Fruit fly (Drosophila melanogaster) whole organism, embryonic: ENCODE measurements around the gene CG8136.
A peak's percentile ranks its signal among the peaks of the same experiment; 100 is the strongest.

ENCODE experiments used
- Bdp1 ChIP-seq: fragments of 200-800 bp; sonication (Bioruptor generic); optimal IDR thresholded peaks from 3 replicates; lab custom pipeline; 2016; ENCODE audit warnings: missing biosample characterization, missing genetic modification characterization
- Bgb ChIP-seq: fragments of 200-800 bp; sonication (Bioruptor generic); IDR thresholded peaks from 2 replicates; pipeline ENCODE4 v1.3.6; 2022; ENCODE audit warnings: missing biosample characterization, missing genetic modification characterization; ENCODE audit not compliant: partially characterized antibody
- C15 ChIP-seq: fragments of 200-800 bp; sonication (Bioruptor generic); IDR thresholded peaks from 3 replicates; pipeline ENCODE4 v1.3.6; 2022; ENCODE audit warnings: missing biosample characterization, missing genetic modification characterization
- CG10209 ChIP-seq: fragments of 200-800 bp; sonication (Bioruptor generic); optimal IDR thresholded peaks from 3 replicates; lab custom pipeline; 2017; ENCODE audit warnings: missing biosample characterization, mild to moderate bottlenecking, missing genetic modification characterization, missing genetic modification reagents
- CG11093 ChIP-seq: fragments of 200-800 bp; sonication (Bioruptor generic); IDR thresholded peaks from 3 replicates; pipeline ENCODE4 v1.3.6; 2022; ENCODE audit warnings: missing biosample characterization, missing genetic modification characterization
- CG12219 ChIP-seq: fragments of 200-800 bp; sonication (Bioruptor generic); optimal IDR thresholded peaks from 3 replicates; lab custom pipeline; 2018; ENCODE audit warnings: missing biosample characterization, mild to moderate bottlenecking, missing genetic modification characterization
- CG13624 ChIP-seq: fragments of 200-800 bp; sonication (Bioruptor generic); optimal IDR thresholded peaks from 2 replicates; lab custom pipeline; 2016; ENCODE audit warnings: missing biosample characterization, missing genetic modification characterization
- CG14050 ChIP-seq: fragments of 200-800 bp; sonication (Bioruptor generic); IDR thresholded peaks from 3 replicates; pipeline ENCODE4 v1.3.6; 2022; ENCODE audit warnings: missing biosample characterization, missing genetic modification characterization
- CG14667 ChIP-seq: fragments of 200-800 bp; sonication (Bioruptor generic); IDR thresholded peaks from 2 replicates; pipeline ENCODE4 v1.3.6; 2022; ENCODE audit warnings: missing biosample characterization, missing genetic modification characterization
- CG14860 ChIP-seq: fragments of 200-800 bp; sonication (Bioruptor generic); IDR thresholded peaks from 3 replicates; pipeline ENCODE4 v1.3.6; 2022; ENCODE audit warnings: missing biosample characterization, missing genetic modification characterization; ENCODE audit not compliant: partially characterized antibody
- CG1602 ChIP-seq: fragments of 200-800 bp; sonication (Bioruptor generic); optimal IDR thresholded peaks from 3 replicates; lab custom pipeline; 2016; ENCODE audit warnings: missing biosample characterization, missing genetic modification characterization
- CG16863 ChIP-seq: fragments of 200-800 bp; sonication (Bioruptor generic); optimal IDR thresholded peaks from 3 replicates; lab custom pipeline; 2016; ENCODE audit warnings: missing biosample characterization, missing genetic modification characterization
- CG17328 ChIP-seq: fragments of 200-800 bp; sonication (Bioruptor generic); IDR thresholded peaks from 2 replicates; pipeline ENCODE4 v1.3.6; 2022; ENCODE audit warnings: missing biosample characterization, missing genetic modification characterization
- CG2889 ChIP-seq: fragments of 200-800 bp; sonication (Bioruptor generic); IDR thresholded peaks from 3 replicates; pipeline ENCODE4 v1.3.6; 2022; ENCODE audit warnings: missing biosample characterization, missing genetic modification characterization
- CG6272 ChIP-seq: fragments of 200-800 bp; sonication (Bioruptor generic); IDR thresholded peaks from 2 replicates; pipeline ENCODE4 v1.3.6; 2022; ENCODE audit warnings: missing biosample characterization, missing genetic modification characterization
- CG7556 ChIP-seq: fragments of 200-800 bp; sonication (Bioruptor generic); optimal IDR thresholded peaks from 2 replicates; lab custom pipeline; 2017; ENCODE audit warnings: missing biosample characterization, mild to moderate bottlenecking, missing genetic modification characterization
- CG8924 ChIP-seq: fragments of 200-800 bp; optimal IDR thresholded peaks from 3 replicates; lab custom pipeline; 2019; ENCODE audit warnings: missing biosample characterization, mild to moderate bottlenecking, missing genetic modification characterization, moderate library complexity
- CG8944 ChIP-seq: fragments of 200-800 bp; sonication (Bioruptor generic); optimal IDR thresholded peaks from 3 replicates; lab custom pipeline; 2016; ENCODE audit warnings: missing biosample characterization, missing genetic modification characterization
- CG9817 ChIP-seq: fragments of 200-800 bp; sonication (Bioruptor generic); optimal IDR thresholded peaks from 2 replicates; lab custom pipeline; 2018; ENCODE audit warnings: missing biosample characterization, mild to moderate bottlenecking, missing genetic modification characterization, moderate library complexity
- CTCF ChIP-seq: fragments of 200-800 bp; sonication (Bioruptor generic); optimal IDR thresholded peaks from 2 replicates; lab custom pipeline; 2017; ENCODE audit warnings: missing biosample characterization, mild to moderate bottlenecking, missing genetic modification characterization, moderate library complexity
- Doc3 ChIP-seq: fragments of 200-800 bp; sonication (Bioruptor generic); IDR thresholded peaks from 3 replicates; pipeline ENCODE4 v1.3.6; 2022; ENCODE audit warnings: missing biosample characterization, missing genetic modification characterization; ENCODE audit not compliant: partially characterized antibody
- E2f1 ChIP-seq: fragments of 200-800 bp; sonication (Bioruptor generic); IDR thresholded peaks from 2 replicates; pipeline ENCODE4 v1.3.6; 2022; ENCODE audit warnings: missing biosample characterization, missing genetic modification characterization
- HmgD ChIP-seq: fragments of 200-800 bp; sonication (Bioruptor generic); optimal IDR thresholded peaks from 3 replicates; lab custom pipeline; 2016; ENCODE audit warnings: missing biosample characterization, missing genetic modification characterization
- Hr78 ChIP-seq, 2 experiments: fragments of 200-800 bp in 1 of 2; fragments of >200 bp in 1 of 2; sonication (Bioruptor generic) in 1 of 2; optimal IDR thresholded peaks; 2 replicates each; lab custom pipeline; 2017 to 2019; ENCODE audit warnings: missing biosample characterization in 2 of 2, missing genetic modification characterization in 2 of 2, mild to moderate bottlenecking in 1 of 2, moderate library complexity in 1 of 2
- MESR4 ChIP-seq: fragments of 200-800 bp; sonication (Bioruptor generic); optimal IDR thresholded peaks from 2 replicates; lab custom pipeline; 2018; ENCODE audit warnings: missing biosample characterization, mild to moderate bottlenecking, missing genetic modification characterization, moderate library complexity
- Sry-β ChIP-seq: fragments of 200-800 bp; sonication (Bioruptor generic); optimal IDR thresholded peaks from 2 replicates; lab custom pipeline; 2018; ENCODE audit warnings: missing biosample characterization, mild to moderate bottlenecking, missing genetic modification characterization, moderate library complexity
- Taf1 ChIP-seq: fragments of 200-800 bp; sonication (Bioruptor generic); IDR thresholded peaks from 2 replicates; pipeline ENCODE4 v1.3.6; 2022; ENCODE audit warnings: missing biosample characterization, missing genetic modification characterization
- ab ChIP-seq: fragments of 200-800 bp; sonication (Bioruptor generic); optimal IDR thresholded peaks from 2 replicates; lab custom pipeline; 2016; ENCODE audit warnings: missing biosample characterization, missing genetic modification characterization
- bigmax ChIP-seq: fragments of 200-800 bp; sonication (Bioruptor generic); optimal IDR thresholded peaks from 2 replicates; lab custom pipeline; 2018; ENCODE audit warnings: missing biosample characterization, mild to moderate bottlenecking, missing genetic modification characterization
- br ChIP-seq: fragments of >200 bp; optimal IDR thresholded peaks from 2 replicates; lab custom pipeline; 2017
- cg ChIP-seq: fragments of 200-800 bp; sonication (Bioruptor generic); optimal IDR thresholded peaks from 3 replicates; lab custom pipeline; 2019; ENCODE audit warnings: missing biosample characterization, mild to moderate bottlenecking, missing genetic modification characterization, moderate library complexity
- dan ChIP-seq: fragments of 200-800 bp; sonication (Bioruptor generic); IDR thresholded peaks from 2 replicates; pipeline ENCODE4 v1.3.6; 2022; ENCODE audit warnings: missing biosample characterization, missing genetic modification characterization
- dpn ChIP-seq, 2 experiments: fragments of 200-800 bp; sonication (Bioruptor generic); optimal IDR thresholded peaks; 3 replicates each; lab custom pipeline; 2016; ENCODE audit warnings: missing biosample characterization in 2 of 2, missing genetic modification characterization in 2 of 2
- fd64A ChIP-seq: fragments of 200-800 bp; sonication (Bioruptor generic); optimal IDR thresholded peaks from 3 replicates; lab custom pipeline; 2018; ENCODE audit warnings: missing biosample characterization, mild to moderate bottlenecking, missing genetic modification characterization
- gcm2 ChIP-seq: fragments of 200-800 bp; sonication (Bioruptor generic); optimal IDR thresholded peaks from 2 replicates; lab custom pipeline; 2016; ENCODE audit warnings: missing biosample characterization, missing genetic modification characterization
- gt ChIP-seq: fragments of 200-800 bp; sonication (Bioruptor generic); IDR thresholded peaks from 2 replicates; pipeline ENCODE4 v1.3.6; 2022; ENCODE audit warnings: missing biosample characterization, missing genetic modification characterization
- ham ChIP-seq: fragments of 200-800 bp; sonication (Bioruptor generic); IDR thresholded peaks from 2 replicates; pipeline ENCODE4 v1.3.6; 2022; ENCODE audit warnings: missing biosample characterization, missing genetic modification characterization
- her ChIP-seq: fragments of 200-800 bp; sonication (Bioruptor generic); optimal IDR thresholded peaks from 2 replicates; lab custom pipeline; 2016; ENCODE audit warnings: missing biosample characterization, missing genetic modification characterization
- lab ChIP-seq: fragments of 200-800 bp; sonication (Bioruptor generic); optimal IDR thresholded peaks from 3 replicates; lab custom pipeline; 2017; ENCODE audit warnings: missing biosample characterization, missing genetic modification characterization, mild to moderate bottlenecking, moderate library complexity, missing genetic modification reagents
- nerfin-2 ChIP-seq: fragments of 200-800 bp; sonication (Bioruptor generic); IDR thresholded peaks from 2 replicates; pipeline ENCODE4 v1.3.6; 2022; ENCODE audit warnings: missing biosample characterization, missing genetic modification characterization; ENCODE audit not compliant: partially characterized antibody
- onecut ChIP-seq: fragments of 200-800 bp; sonication (Bioruptor generic); IDR thresholded peaks from 2 replicates; pipeline ENCODE4 v1.3.6; 2022; ENCODE audit warnings: missing biosample characterization, missing genetic modification characterization
- phol ChIP-seq: fragments of 200-800 bp; sonication (Bioruptor generic); optimal IDR thresholded peaks from 3 replicates; lab custom pipeline; 2018; ENCODE audit warnings: missing biosample characterization, mild to moderate bottlenecking, missing genetic modification characterization, moderate library complexity
- rib ChIP-seq: fragments of 200-800 bp; sonication (Bioruptor generic); IDR thresholded peaks from 2 replicates; pipeline ENCODE4 v1.3.6; 2022; ENCODE audit warnings: missing biosample characterization, missing genetic modification characterization
- sna ChIP-seq: fragments of 200-800 bp; sonication (Bioruptor generic); IDR thresholded peaks from 2 replicates; pipeline ENCODE4 v1.3.6; 2022; ENCODE audit warnings: missing biosample characterization, missing genetic modification characterization; ENCODE audit not compliant: partially characterized antibody
- unpg ChIP-seq: fragments of 200-800 bp; sonication (Bioruptor generic); optimal IDR thresholded peaks from 3 replicates; lab custom pipeline; 2018; ENCODE audit warnings: missing biosample characterization, mild to moderate bottlenecking, missing genetic modification characterization, moderate library complexity
- vnd ChIP-seq: fragments of 200-800 bp; sonication (Bioruptor generic); IDR thresholded peaks from 3 replicates; pipeline ENCODE4 v1.3.6; 2022; ENCODE audit warnings: missing biosample characterization, missing genetic modification characterization; ENCODE audit not compliant: partially characterized antibody
- vvl ChIP-seq: fragments of 200-800 bp; sonication (Bioruptor generic); IDR thresholded peaks from 2 replicates; pipeline ENCODE4 v1.3.6; 2022; ENCODE audit warnings: missing biosample characterization, missing genetic modification characterization
- wor ChIP-seq: fragments of 200-800 bp; sonication (Bioruptor generic); IDR thresholded peaks from 2 replicates; pipeline ENCODE4 v1.3.6; 2022; ENCODE audit warnings: missing biosample characterization, missing genetic modification characterization
- zen2 ChIP-seq: fragments of 200-800 bp; sonication (Bioruptor generic); IDR thresholded peaks from 3 replicates; pipeline ENCODE4 v1.3.6; 2022; ENCODE audit warnings: missing biosample characterization, missing genetic modification characterization; ENCODE audit not compliant: partially characterized antibody
- zf30C ChIP-seq: fragments of 200-800 bp; sonication (Bioruptor generic); optimal IDR thresholded peaks from 3 replicates; lab custom pipeline; 2018; ENCODE audit warnings: missing biosample characterization, mild to moderate bottlenecking, missing genetic modification characterization

CG8136 gene

DNA sequence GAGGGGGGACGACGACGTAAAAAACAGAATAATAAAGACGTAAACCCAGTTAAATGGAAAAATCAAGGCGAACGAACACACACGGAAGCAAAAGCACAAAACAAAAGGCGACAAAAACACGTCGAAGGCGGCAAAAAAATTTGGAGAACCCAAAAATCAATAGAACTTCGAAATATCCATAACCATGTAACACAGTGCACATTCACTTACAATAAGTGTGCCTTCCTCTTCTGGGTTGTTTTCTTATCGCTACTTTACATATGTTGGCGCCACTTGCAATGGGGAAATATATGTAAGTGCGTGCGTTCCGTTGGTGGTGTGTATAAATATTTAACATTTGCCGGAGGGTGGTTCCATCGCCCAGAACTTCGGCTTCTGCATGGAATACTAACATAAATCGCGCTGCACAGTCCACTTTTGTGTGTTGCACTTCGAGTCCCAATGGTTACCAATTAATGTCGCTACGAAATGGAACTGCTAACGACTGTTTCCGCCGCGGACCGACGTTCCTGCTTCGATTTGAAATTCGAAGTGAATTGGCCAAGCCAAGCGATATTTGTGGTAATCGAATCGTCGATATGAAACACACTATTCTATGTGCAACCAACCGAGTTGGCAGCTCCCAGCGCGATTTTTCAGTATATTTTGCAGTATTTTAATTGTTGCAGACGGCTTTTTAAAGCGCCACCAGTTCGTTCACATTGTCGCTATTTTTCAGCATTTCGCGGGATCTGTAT, 26.1 kb downstream of the CG8136 start, which contains the start of the genes CG9801 and Nasp (continued):
- TF ChIP-seq Doc3 (GFP tag; lab: Robert Waterston, UW): peak; percentile 49; the same call in 2 of the 3 replicates
- TF ChIP-seq sna: peak; percentile 50; the same call in 1 of the 2 replicates
- peak; percentile 67 for TF ChIP-seq CTCF (GFP tag; lab: Kevin White, UChicago)
- no peak for TF ChIP-seq CG1602 (GFP tag; lab: Kevin White, UChicago)
- TF ChIP-seq unpg: no peak
- TF ChIP-seq dan: no peak
- TF ChIP-seq wor (GFP tag; lab: Robert Waterston, UW): no peak
- TF ChIP-seq ab (GFP tag; lab: Kevin White, UChicago): no peak
- TF ChIP-seq CG11093 (GFP tag; lab: Robert Waterston, UW): no peak
- TF ChIP-seq vvl (GFP tag; lab: Robert Waterston, UW): peak; percentile 61
- peak; percentile 50 for TF ChIP-seq MESR4 (GFP tag; lab: Kevin White, UChicago)
- TF ChIP-seq CG2889 (GFP tag; lab: Robert Waterston, UW): no peak
- peak; percentile 32 for TF ChIP-seq CG12219
- TF ChIP-seq C15: no peak
- no peak for TF ChIP-seq gt (GFP tag; lab: Robert Waterston, UW)
- TF ChIP-seq dpn (GFP tag; optimal IDR thresholded peaks at IDR 0.05; lab: Kevin White, UChicago): peak; percentile 29 to 33
- peak; percentile 84 for TF ChIP-seq Bgb (GFP tag; lab: Robert Waterston, UW)
- no peak for TF ChIP-seq bigmax
- TF ChIP-seq zf30C: no peak
- TF ChIP-seq CG6272 (GFP tag; lab: Robert Waterston, UW): peak; percentile 16; the same call in 1 of the 2 replicates
- TF ChIP-seq CG13624 (GFP tag; lab: Kevin White, UChicago): peak; percentile 39
- no peak for TF ChIP-seq CG16863 (GFP tag; lab: Kevin White, UChicago)
- TF ChIP-seq E2f1 (GFP tag; lab: Robert Waterston, UW): peak; percentile 42; the same call in 1 of the 2 replicates
- peak; percentile 11 for TF ChIP-seq CG9817 (tag; lab: Kevin White, UChicago)
- TF ChIP-seq phol (tag; lab: Kevin White, UChicago): peak; percentile 42
- peak; percentile 73 for TF ChIP-seq nerfin-2 (GFP tag; lab: Robert Waterston, UW)
- TF ChIP-seq CG7556 (GFP tag; lab: Kevin White, UChicago): no peak
- TF ChIP-seq CG14667 (GFP tag; lab: Robert Waterston, UW): no peak
- TF ChIP-seq lab (GFP tag; lab: Kevin White, UChicago): peak; percentile 63
- TF ChIP-seq CG8944: peak; percentile 10
- peak; percentile 13 for TF ChIP-seq CG10209 (GFP tag; lab: Kevin White, UChicago)
- TF ChIP-seq CG8924 (tag; lab: Kevin White, UChicago): peak; percentile 37
- no peak for TF ChIP-seq gcm2 (GFP tag; lab: Kevin White, UChicago)
- peak; percentile 62; the same call in 2 of the 3 replicates for TF ChIP-seq vnd (GFP tag; lab: Robert Waterston, UW)
- peak; percentile 56; the same call in 2 of the 3 replicates for TF ChIP-seq CG14860 (GFP tag; lab: Robert Waterston, UW)
- 0 out of 2 replicates have a peak, but pooled peaks have one; percentile 31 for TF ChIP-seq CG17328 (GFP tag; lab: Robert Waterston, UW)
- no peak for TF ChIP-seq Sry-β (GFP tag; lab: Kevin White, UChicago)
- no peak for TF ChIP-seq cg (GFP tag; lab: Kevin White, UChicago)
- peak; percentile 72; the same call in 1 of the 2 replicates for TF ChIP-seq rib
- peak; percentile 39 for TF ChIP-seq her (GFP tag; lab: Kevin White, UChicago)
- TF ChIP-seq Hr78 (GFP tag; optimal IDR thresholded peaks at IDR 0.05; lab: Kevin White, UChicago): no peak
- no peak for TF ChIP-seq fd64A
- no peak for TF ChIP-seq Taf1 (GFP tag; lab: Robert Waterston, UW)
- no peak for TF ChIP-seq br (lab: Kevin White, UChicago)
- TF ChIP-seq onecut (GFP tag; lab: Robert Waterston, UW): peak; percentile 31
- TF ChIP-seq zen2 (GFP tag; lab: Robert Waterston, UW): 0 out of 3 replicates have a peak, but pooled peaks have one; percentile 6
- no peak for TF ChIP-seq ham (GFP tag; lab: Robert Waterston, UW)
- no peak for TF ChIP-seq CG14050 (GFP tag; lab: Robert Waterston, UW)
- peak; percentile 52 for TF ChIP-seq HmgD (GFP tag; lab: Kevin White, UChicago)
- TF ChIP-seq Bdp1 (GFP tag; lab: Kevin White, UChicago): peak; percentile 9
